Worm (Caenorhabditis elegans) whole organism, young adult: Measurements from ENCODE around the gene C35A5.3.

ENCODE experiments used
- B0261.1 ChIP-seq: sonication (generic microtip); optimal IDR thresholded peaks from 2 replicates; lab custom pipeline; 2016; ENCODE audit warnings: mild to moderate bottlenecking, missing genetic modification characterization, moderate library complexity, missing compliant biosample characterization
- C06A6.2 ChIP-seq: fragments of 200-800 bp; sonication (Bioruptor generic); conservative IDR thresholded peaks from 2 replicates; pipeline ENCODE4 v1.3.6; 2022; ENCODE audit warnings: missing genetic modification characterization, missing compliant biosample characterization
- F22D6.2 ChIP-seq: sonication (generic microtip); optimal IDR thresholded peaks from 2 replicates; lab custom pipeline; 2016; ENCODE audit warnings: mild to moderate bottlenecking, missing genetic modification characterization, missing compliant biosample characterization
- F33H1.4 ChIP-seq: fragments of 200-800 bp; sonication (Bioruptor generic); IDR thresholded peaks from 2 replicates; pipeline ENCODE4 v1.3.6; 2022; ENCODE audit warnings: missing genetic modification reagents, missing genetic modification characterization, missing compliant biosample characterization
- F39B2.1 ChIP-seq: fragments of 200-800 bp; sonication (Bioruptor generic); IDR thresholded peaks from 2 replicates; pipeline ENCODE4 v1.3.6; 2022; ENCODE audit warnings: missing genetic modification reagents, missing genetic modification characterization, missing compliant biosample characterization
- ZK185.1 ChIP-seq: sonication (generic microtip); optimal IDR thresholded peaks from 2 replicates; lab custom pipeline; 2016; ENCODE audit warnings: mild to moderate bottlenecking, missing genetic modification characterization, missing compliant biosample characterization; ENCODE audit not compliant: poor library complexity, severe bottlenecking
- ama-1 ChIP-seq, 3 experiments: fragments of 150-350 bp in 1 of 3; sonication (generic microtip) in 2 of 3; optimal IDR thresholded peaks; 2 replicates each; lab custom pipeline; 2014 to 2018; ENCODE audit warnings: missing biosample characterization in 2 of 3, missing genetic modification characterization in 2 of 3, missing genetic modification reagents in 2 of 3
- aptf-2 ChIP-seq: fragments of 200-800 bp; sonication (Bioruptor generic); conservative IDR thresholded peaks from 2 replicates; pipeline ENCODE4 v1.3.6; 2022; ENCODE audit warnings: missing genetic modification reagents, missing genetic modification characterization, missing compliant biosample characterization
- atf-7 ChIP-seq: sonication (generic microtip); optimal IDR thresholded peaks from 2 replicates; lab custom pipeline; 2017; ENCODE audit warnings: mild to moderate bottlenecking, missing genetic modification characterization, missing compliant biosample characterization
- bed-2 ChIP-seq: fragments of 200-800 bp; sonication (Bioruptor generic); IDR thresholded peaks from 2 replicates; pipeline ENCODE4 v1.3.6; 2022; ENCODE audit warnings: missing genetic modification reagents, missing genetic modification characterization, missing compliant biosample characterization
- ccch-3 ChIP-seq: fragments of 200-800 bp; sonication (Bioruptor generic); optimal IDR thresholded peaks from 2 replicates; lab custom pipeline; 2018; ENCODE audit warnings: mild to moderate bottlenecking, missing genetic modification characterization, missing compliant biosample characterization
- ceh-27 ChIP-seq: fragments of 200-800 bp; sonication (Bioruptor generic); optimal IDR thresholded peaks from 2 replicates; lab custom pipeline; 2018; ENCODE audit warnings: mild to moderate bottlenecking, missing genetic modification characterization, moderate library complexity, missing compliant biosample characterization
- ceh-79 ChIP-seq: sonication (generic microtip); optimal IDR thresholded peaks from 2 replicates; lab custom pipeline; 2017; ENCODE audit warnings: mild to moderate bottlenecking, missing genetic modification characterization, missing compliant biosample characterization
- ceh-91 ChIP-seq: fragments of 200-800 bp; sonication (Bioruptor generic); IDR thresholded peaks from 2 replicates; pipeline ENCODE4 v1.3.6; 2022; ENCODE audit warnings: missing genetic modification reagents, missing genetic modification characterization, missing compliant biosample characterization
- die-1 ChIP-seq: sonication (generic microtip); optimal IDR thresholded peaks from 2 replicates; lab custom pipeline; 2016; ENCODE audit warnings: missing genotype, mild to moderate bottlenecking, missing genetic modification characterization, missing compliant biosample characterization
- dox-1 ChIP-seq: fragments of 200-800 bp; sonication (Bioruptor generic); IDR thresholded peaks from 2 replicates; pipeline ENCODE4 v1.3.6; 2022; ENCODE audit warnings: missing genetic modification reagents, missing genetic modification characterization, missing compliant biosample characterization
- egl-44 ChIP-seq: fragments of 200-800 bp; sonication (Bioruptor generic); IDR thresholded peaks from 2 replicates; pipeline ENCODE4 v1.3.6; 2022; ENCODE audit warnings: missing genetic modification reagents, missing genetic modification characterization, missing compliant biosample characterization
- egrh-3 ChIP-seq: fragments of 200-800 bp; sonication (Bioruptor generic); IDR thresholded peaks from 2 replicates; pipeline ENCODE4 v1.3.6; 2022; ENCODE audit warnings: missing genetic modification reagents, missing genetic modification characterization, missing compliant biosample characterization
- him-1 ChIP-seq: sonication (generic microtip); optimal IDR thresholded peaks from 2 replicates; lab custom pipeline; 2016; ENCODE audit warnings: missing genotype, missing genetic modification reagents, missing genetic modification characterization, missing compliant biosample characterization
- hmg-1.2 ChIP-seq: fragments of 200-800 bp; sonication (Bioruptor generic); IDR thresholded peaks from 2 replicates; pipeline ENCODE4 v1.3.6; 2022; ENCODE audit warnings: missing genetic modification reagents, missing genetic modification characterization, missing compliant biosample characterization
- hmg-20 ChIP-seq: fragments of 200-800 bp; sonication (Bioruptor generic); IDR thresholded peaks from 2 replicates; pipeline ENCODE4 v1.3.6; 2022; ENCODE audit warnings: missing genetic modification reagents, missing genetic modification characterization, missing compliant biosample characterization
- let-526 ChIP-seq: fragments of 200-800 bp; sonication (Bioruptor generic); IDR thresholded peaks from 2 replicates; pipeline ENCODE4 v1.3.6; 2022; ENCODE audit warnings: missing genetic modification reagents, missing genetic modification characterization, missing compliant biosample characterization
- let-607 ChIP-seq, 2 experiments: fragments of 200-800 bp in 1 of 2; sonication (Bioruptor generic) in 1 of 2; sonication (generic microtip) in 1 of 2; optimal IDR thresholded peaks; 2 replicates each; lab custom pipeline; 2016 to 2018; ENCODE audit warnings: mild to moderate bottlenecking in 2 of 2, missing compliant biosample characterization in 2 of 2, missing genetic modification characterization in 2 of 2, moderate library complexity in 2 of 2, missing genotype in 1 of 2
- lin-40 ChIP-seq: sonication (generic microtip); optimal IDR thresholded peaks from 2 replicates; lab custom pipeline; 2016; ENCODE audit warnings: missing genetic modification characterization, mild to moderate bottlenecking, missing compliant biosample characterization, missing genotype, missing genetic modification reagents
- lin-54 ChIP-seq: fragments of 200-800 bp; sonication (Bioruptor generic); optimal IDR thresholded peaks from 2 replicates; lab custom pipeline; 2018; ENCODE audit warnings: mild to moderate bottlenecking, missing genetic modification characterization, missing compliant biosample characterization
- lir-1 ChIP-seq: fragments of 200-800 bp; sonication (Bioruptor generic); conservative IDR thresholded peaks from 2 replicates; pipeline ENCODE4 v1.3.6; 2022; ENCODE audit warnings: missing genetic modification reagents, missing genetic modification characterization, missing compliant biosample characterization
- lsl-1 ChIP-seq: fragments of 200-800 bp; sonication (Bioruptor generic); optimal IDR thresholded peaks from 2 replicates; lab custom pipeline; 2018; ENCODE audit warnings: mild to moderate bottlenecking, missing genetic modification characterization, moderate library complexity, missing compliant biosample characterization
- madf-3 ChIP-seq: fragments of 200-800 bp; sonication (Bioruptor generic); IDR thresholded peaks from 2 replicates; pipeline ENCODE4 v1.3.6; 2022; ENCODE audit warnings: missing genetic modification reagents, missing genetic modification characterization, missing compliant biosample characterization
- madf-8 ChIP-seq: fragments of 200-800 bp; sonication (Bioruptor generic); conservative IDR thresholded peaks from 2 replicates; pipeline ENCODE4 v1.3.6; 2022; ENCODE audit warnings: missing genetic modification reagents, missing genetic modification characterization, missing compliant biosample characterization
- mcd-1 ChIP-seq: fragments of 200-800 bp; sonication (Bioruptor generic); IDR thresholded peaks from 2 replicates; pipeline ENCODE4 v1.3.6; 2022; ENCODE audit warnings: missing genetic modification reagents, missing genetic modification characterization, missing compliant biosample characterization
- mxl-1 ChIP-seq: sonication (generic microtip); optimal IDR thresholded peaks from 2 replicates; lab custom pipeline; 2016; ENCODE audit warnings: missing genetic modification characterization, missing compliant biosample characterization
- nhr-27 ChIP-seq: fragments of 200-800 bp; sonication (Bioruptor generic); optimal IDR thresholded peaks from 2 replicates; lab custom pipeline; 2018; ENCODE audit warnings: mild to moderate bottlenecking, missing genetic modification characterization, moderate library complexity, missing compliant biosample characterization
- pha-4 ChIP-seq: fragments of 150-350 bp; sonication (generic microtip); optimal IDR thresholded peaks from 2 replicates; lab custom pipeline; 2014; ENCODE audit warnings: missing biosample characterization, missing genetic modification reagents, missing genetic modification characterization
- rcor-1 ChIP-seq: fragments of 200-800 bp; sonication (Bioruptor generic); IDR thresholded peaks from 2 replicates; pipeline ENCODE4 v1.3.6; 2022; ENCODE audit warnings: missing genetic modification reagents, missing genetic modification characterization, missing compliant biosample characterization
- rec-8 ChIP-seq, 2 experiments: sonication (generic microtip); optimal IDR thresholded peaks; 2 replicates each; lab custom pipeline; 2016; ENCODE audit warnings: mild to moderate bottlenecking in 2 of 2, missing genetic modification characterization in 2 of 2, missing genetic modification reagents in 2 of 2, missing genotype in 2 of 2, missing biosample characterization in 1 of 2, missing compliant biosample characterization in 1 of 2, moderate library complexity in 1 of 2
- sdz-38 ChIP-seq: sonication (generic microtip); optimal IDR thresholded peaks from 2 replicates; lab custom pipeline; 2016; ENCODE audit warnings: missing genotype, missing genetic modification characterization, missing compliant biosample characterization
- snpc-4 ChIP-seq, 5 experiments: fragments of 150-350 bp in 1 of 5; sonication (generic microtip) in 4 of 5; optimal IDR thresholded peaks; 2 replicates each; lab custom pipeline; 2014 to 2018; ENCODE audit warnings: missing genetic modification characterization in 5 of 5, missing biosample characterization in 3 of 5, antibody characterized with exemption in 2 of 5, mild to moderate bottlenecking in 2 of 5, missing compliant biosample characterization in 2 of 5, missing genotype in 2 of 5, moderate library complexity in 2 of 5, missing genetic modification reagents in 1 of 5
- sptf-2 ChIP-seq: fragments of 200-800 bp; sonication (Bioruptor generic); optimal IDR thresholded peaks from 2 replicates; lab custom pipeline; 2018; ENCODE audit warnings: mild to moderate bottlenecking, missing genetic modification characterization, missing compliant biosample characterization
- tlf-1 ChIP-seq: fragments of 200-800 bp; sonication (Bioruptor generic); optimal IDR thresholded peaks from 2 replicates; lab custom pipeline; 2018; ENCODE audit warnings: mild to moderate bottlenecking, missing genetic modification characterization, missing compliant biosample characterization
- xnd-1 ChIP-seq: sonication (generic microtip); optimal IDR thresholded peaks from 2 replicates; lab custom pipeline; 2016; ENCODE audit warnings: missing genotype, missing genetic modification reagents, missing genetic modification characterization, missing compliant biosample characterization
- ztf-18 ChIP-seq: sonication (generic microtip); optimal IDR thresholded peaks from 2 replicates; lab custom pipeline; 2016; ENCODE audit warnings: missing genotype, mild to moderate bottlenecking, missing genetic modification characterization, missing compliant biosample characterization
- ztf-28 ChIP-seq: fragments of 200-800 bp; sonication (Bioruptor generic); IDR thresholded peaks from 2 replicates; pipeline ENCODE4 v1.3.6; 2022; ENCODE audit warnings: missing genetic modification reagents, missing genetic modification characterization, missing compliant biosample characterization

Gene C35A5.3

DNA sequence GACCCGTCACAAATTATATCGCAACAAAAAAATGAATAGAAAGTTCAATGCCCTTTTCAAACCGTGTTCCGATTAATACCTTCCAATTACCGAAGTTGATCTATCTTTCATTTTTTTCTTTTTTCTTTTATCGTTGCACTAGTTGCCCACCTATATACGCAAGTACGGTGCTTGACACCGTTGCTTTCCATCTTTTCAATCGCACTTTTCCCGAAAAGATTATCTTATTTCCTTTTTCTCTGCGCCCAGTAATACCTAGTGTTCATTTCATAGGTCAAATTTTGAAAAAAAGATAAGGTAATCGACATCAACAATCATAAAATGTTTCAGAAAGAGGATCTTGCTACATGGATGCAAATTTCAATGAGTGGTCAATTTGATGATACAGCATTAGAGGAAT lies 28.4 kb upstream of the C35A5.3 start:
- TF ChIP-seq B0261.1 (tag; lab: Kevin White, UChicago): no peak
- TF ChIP-seq die-1 (tag; lab: Kevin White, UChicago): no peak
- no peak for TF ChIP-seq F39B2.1 (GFP tag; lab: Robert Waterston, UW)
- no peak for TF ChIP-seq ztf-18 (tag; lab: Kevin White, UChicago)

DNA sequence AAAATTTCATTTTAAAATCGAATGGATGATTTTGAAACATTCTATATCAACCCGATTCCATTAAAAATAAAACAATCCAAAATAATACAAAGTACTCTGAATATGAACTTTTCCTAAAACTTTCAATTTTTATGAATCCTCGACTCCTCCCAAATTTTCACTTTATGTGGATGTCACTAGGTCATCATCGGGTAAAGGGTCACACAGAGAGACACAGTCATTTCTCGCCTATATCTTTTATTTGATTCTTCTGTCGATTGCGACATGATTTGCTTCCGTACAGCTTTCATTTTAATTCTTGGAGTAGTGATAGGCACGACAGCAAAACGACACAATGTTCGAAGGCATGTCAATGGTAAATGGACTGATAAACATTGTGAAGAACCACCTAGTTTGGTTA lies 27.3 kb upstream of the C35A5.3 start, which contains the start of gene F25D1.3:
F25D1.3 (plus strand) TSS at position 225 of the 400 bp plus-strand sequence.
- no peak for TF ChIP-seq let-526 (GFP tag; lab: Robert Waterston, UW)
- no peak for TF ChIP-seq ztf-28 (GFP tag; lab: Robert Waterston, UW)
- TF ChIP-seq pha-4 (tag; lab: Kevin White, UChicago): no peak
- TF ChIP-seq ama-1 (optimal IDR thresholded peaks at IDR 0.05; lab: Kevin White, UChicago): no peak
- no peak for TF ChIP-seq ama-1 (GFP tag; optimal IDR thresholded peaks at IDR 0.05; lab: Kevin White, UChicago)

DNA sequence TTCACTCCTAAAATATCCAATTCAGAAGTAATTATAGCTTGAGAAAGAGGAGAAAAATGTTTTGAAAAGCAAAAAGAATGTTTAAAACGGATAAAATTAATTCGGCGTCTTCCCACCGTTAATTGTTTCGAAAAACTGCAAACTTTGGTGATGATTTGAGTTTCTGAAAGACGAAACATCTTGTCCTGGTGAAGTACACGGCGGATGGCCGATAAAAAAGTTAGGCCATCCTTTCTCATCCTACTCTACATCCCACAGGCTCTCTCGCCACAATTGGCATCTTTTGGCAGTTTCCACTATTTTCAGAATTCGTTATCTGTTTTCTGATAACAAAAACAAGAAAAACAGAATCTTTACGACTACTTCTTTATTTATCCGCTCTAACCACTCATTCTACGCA lies 24.7 kb upstream of the C35A5.3 start, which contains the start of the genes C35A5.8 and hda-11:
C35A5.8 (minus strand) TSS at position 7 of the 400 bp plus-strand sequence.
hda-11 (plus strand) TSS at position 283 of the 400 bp plus-strand sequence.
- TF ChIP-seq let-607 (tag; optimal IDR thresholded peaks at IDR 0.05; lab: Kevin White, UChicago) (peak in 1 of 2 experiments; percentile 49), madf-3 (GFP tag; lab: Robert Waterston, UW) (peak; percentile 76; the same call in 1 of the 2 replicates), ceh-91 (GFP tag; lab: Robert Waterston, UW) (peak; percentile 11; the same call in 1 of the 2 replicates), lin-54 (GFP tag; lab: Kevin White, UChicago) (peak; percentile 42), tlf-1 (GFP tag; lab: Kevin White, UChicago) (peak; percentile 10), sdz-38 (peak; percentile 23), him-1 (peak; percentile 39), bed-2 (GFP tag; lab: Robert Waterston, UW) (peak; percentile 54; the same call in 1 of the 2 replicates), egrh-3 (GFP tag; lab: Robert Waterston, UW) (no peak), rec-8 (tag; optimal IDR thresholded peaks at IDR 0.05; lab: Kevin White, UChicago) (peak; percentile 52 to 60), mxl-1 (tag; lab: Kevin White, UChicago) (no peak), aptf-2 (GFP tag; lab: Robert Waterston, UW) (0 out of 2 replicates have a peak, but pooled peaks have one; percentile 11), xnd-1 (tag; lab: Kevin White, UChicago) (no peak), rcor-1 (GFP tag; lab: Robert Waterston, UW) (peak; percentile 86), hmg-20 (0 out of 2 replicates have a peak, but pooled peaks have one; percentile 7), ceh-27 (GFP tag; lab: Kevin White, UChicago) (peak; percentile 85), lir-1 (GFP tag; lab: Robert Waterston, UW) (peak; percentile 75), hmg-1.2 (GFP tag; lab: Robert Waterston, UW) (peak; percentile 67; the same call in 1 of the 2 replicates), lin-40 (tag; lab: Kevin White, UChicago) (peak; percentile 57), dox-1 (GFP tag; lab: Robert Waterston, UW) (peak; percentile 82), F33H1.4 (peak; percentile 37; the same call in 1 of the 2 replicates), ccch-3 (GFP tag; lab: Kevin White, UChicago) (peak; percentile 43), nhr-27 (tag; lab: Kevin White, UChicago) (no peak), snpc-4 (GFP tag; optimal IDR thresholded peaks at IDR 0.05; lab: Kevin White, UChicago) (peak; percentile 43), snpc-4 (tag; optimal IDR thresholded peaks at IDR 0.05; lab: Kevin White, UChicago) (peak in 2 of 4 experiments; percentile 37 to 57), sptf-2 (GFP tag; lab: Kevin White, UChicago) (no peak), C06A6.2 (GFP tag; lab: Robert Waterston, UW) (no peak), F22D6.2 (tag; lab: Kevin White, UChicago) (peak; percentile 57), atf-7 (tag; lab: Kevin White, UChicago) (peak; percentile 36), let-526 (GFP tag; lab: Robert Waterston, UW) (peak; percentile 40; the same call in 1 of the 2 replicates), madf-8 (0 out of 2 replicates have a peak, but pooled peaks have one; percentile 12), mcd-1 (GFP tag; lab: Robert Waterston, UW) (peak; percentile 63), lsl-1 (peak; percentile 46), ceh-79 (tag; lab: Kevin White, UChicago) (peak; percentile 60), ztf-18 (tag; lab: Kevin White, UChicago) (peak; percentile 59), ZK185.1 (peak; percentile 93), egl-44 (GFP tag; lab: Robert Waterston, UW) (no peak)
